Worm (Caenorhabditis elegans) whole organism, early embryonic: ENCODE measurements around the gene C41G6.12.

Experiments
- B0310.2 ChIP-seq: sonication (generic microtip); optimal IDR thresholded peaks from 2 replicates; lab custom pipeline; 2016; ENCODE audit warnings: mild to moderate bottlenecking, missing genetic modification characterization, missing compliant biosample characterization
- F13C5.2 ChIP-seq: sonication (generic microtip); optimal IDR thresholded peaks from 2 replicates; lab custom pipeline; 2017; ENCODE audit warnings: mild to moderate bottlenecking, missing genetic modification characterization, inconsistent platforms, missing compliant biosample characterization
- aly-1 ChIP-seq: sonication (generic microtip); optimal IDR thresholded peaks from 2 replicates; lab custom pipeline; 2016; ENCODE audit warnings: missing genetic modification characterization, missing compliant biosample characterization
- ama-1 ChIP-seq: fragments of 150-350 bp; optimal IDR thresholded peaks from 2 replicates; lab custom pipeline; 2014
- ceh-13 ChIP-seq: fragments of 200-800 bp; sonication (Bioruptor generic); optimal IDR thresholded peaks from 2 replicates; lab custom pipeline; 2018; ENCODE audit warnings: mild to moderate bottlenecking, missing genetic modification characterization, missing compliant biosample characterization
- ceh-36 ChIP-seq: sonication (generic microtip); optimal IDR thresholded peaks from 2 replicates; lab custom pipeline; 2016; ENCODE audit warnings: missing genetic modification characterization, inconsistent platforms, missing compliant biosample characterization
- ets-7 ChIP-seq: sonication (generic microtip); optimal IDR thresholded peaks from 2 replicates; lab custom pipeline; 2016; ENCODE audit warnings: missing genotype, missing genetic modification characterization, missing compliant biosample characterization
- flt-1 ChIP-seq: fragments of 200-800 bp; sonication (Bioruptor generic); IDR thresholded peaks from 2 replicates; pipeline ENCODE4 v1.3.6; 2022; ENCODE audit warnings: missing genetic modification characterization, missing compliant biosample characterization
- hmbx-1 ChIP-seq: sonication (generic microtip); optimal IDR thresholded peaks from 2 replicates; lab custom pipeline; 2016; ENCODE audit warnings: mild to moderate bottlenecking, missing genetic modification characterization, missing compliant biosample characterization
- hmg-4 ChIP-seq: fragments of 200-800 bp; sonication (Bioruptor generic); optimal IDR thresholded peaks from 2 replicates; lab custom pipeline; 2018; ENCODE audit warnings: mild to moderate bottlenecking, missing genetic modification characterization, missing compliant biosample characterization
- hnd-1 ChIP-seq: sonication (generic microtip); optimal IDR thresholded peaks from 2 replicates; lab custom pipeline; 2016; ENCODE audit warnings: missing genetic modification characterization, missing compliant biosample characterization
- pes-1 ChIP-seq: fragments of 200-800 bp; sonication (Bioruptor generic); IDR thresholded peaks from 2 replicates; pipeline ENCODE4 v1.3.6; 2022; ENCODE audit warnings: missing genetic modification reagents, missing genetic modification characterization, missing compliant biosample characterization
- scrt-1 ChIP-seq: fragments of 200-800 bp; sonication (Bioruptor generic); IDR thresholded peaks from 2 replicates; pipeline ENCODE4 v1.3.6; 2022; ENCODE audit warnings: missing genetic modification characterization, missing compliant biosample characterization
- sea-1 ChIP-seq: fragments of 200-800 bp; sonication (Bioruptor generic); conservative IDR thresholded peaks from 2 replicates; pipeline ENCODE4 v1.3.6; 2022; ENCODE audit warnings: missing genetic modification characterization, missing compliant biosample characterization
- tbx-11 ChIP-seq: fragments of 200-800 bp; sonication (Bioruptor generic); IDR thresholded peaks from 2 replicates; pipeline ENCODE4 v1.3.6; 2022; ENCODE audit warnings: missing genetic modification characterization, missing compliant biosample characterization
- tbx-37 ChIP-seq: fragments of 200-800 bp; sonication (Bioruptor generic); conservative IDR thresholded peaks from 2 replicates; pipeline ENCODE4 v1.3.6; 2022; ENCODE audit warnings: missing genetic modification reagents, missing genetic modification characterization, missing compliant biosample characterization
- tra-4 ChIP-seq: sonication (generic microtip); optimal IDR thresholded peaks from 2 replicates; lab custom pipeline; 2017; ENCODE audit warnings: missing genetic modification characterization, missing compliant biosample characterization

The C41G6.12 gene

DNA sequence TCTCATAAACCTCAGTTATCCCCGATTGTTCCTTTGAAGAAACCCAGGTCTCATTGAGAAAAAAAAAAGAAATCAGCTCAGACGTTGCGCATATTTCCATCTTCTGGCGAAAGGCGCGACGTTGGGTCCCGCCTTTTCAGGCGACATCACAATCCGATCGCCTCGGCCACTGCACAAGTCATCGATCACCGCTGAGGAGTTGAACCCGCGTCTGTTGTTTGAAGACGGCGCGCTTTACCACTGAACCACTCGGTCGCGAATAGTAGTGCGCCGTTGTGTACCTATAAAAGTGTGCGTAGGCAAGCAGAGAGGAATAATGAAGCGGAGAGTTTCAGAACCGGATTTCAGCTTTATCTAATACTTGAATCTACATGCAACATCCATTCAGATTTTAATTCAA is 16.7 kb downstream of the C41G6.12 start, which contains the start of gene Y75B12B.11:
Y75B12B.11 (plus strand) TSS at position 394 of the 400 bp plus-strand sequence.
- peak; percentile 80 for TF ChIP-seq tbx-37 (GFP tag; lab: Robert Waterston, UW)
- TF ChIP-seq hmg-4 (GFP tag; lab: Kevin White, UChicago), result peak; percentile 97
- peak; percentile 89 for TF ChIP-seq ceh-13 (GFP tag; lab: Kevin White, UChicago)
- TF ChIP-seq pes-1 (GFP tag; lab: Robert Waterston, UW), result peak; percentile 94
- peak; percentile 93 for TF ChIP-seq scrt-1 (GFP tag; lab: Robert Waterston, UW)
- peak; percentile 96 for TF ChIP-seq aly-1 (tag; lab: Kevin White, UChicago)
- peak; percentile 97 for TF ChIP-seq F13C5.2 (tag; lab: Kevin White, UChicago)
- TF ChIP-seq ets-7 (tag; lab: Kevin White, UChicago), result peak; percentile 88
- TF ChIP-seq B0310.2 (tag; lab: Kevin White, UChicago), result peak; percentile 92
- TF ChIP-seq tbx-11 (GFP tag; lab: Robert Waterston, UW), result peak; percentile 91
- TF ChIP-seq hmbx-1, result peak; percentile 67
- TF ChIP-seq sea-1 (GFP tag; lab: Robert Waterston, UW), result peak; percentile 94
- TF ChIP-seq flt-1, result peak; percentile 91
- peak; percentile 87 for TF ChIP-seq tra-4 (tag; lab: Kevin White, UChicago)
- peak; percentile 48 for TF ChIP-seq ama-1
- TF ChIP-seq hnd-1 (tag; lab: Kevin White, UChicago), result peak; percentile 76
- TF ChIP-seq ceh-36 (tag; lab: Kevin White, UChicago), result peak; percentile 85

ce11 chrV:15189567-15189966 is 18.0 kb downstream of the C41G6.12 start, which contains the start of gene cyn-3:
cyn-3 (plus strand) TSS chrV:15189927.
- TF ChIP-seq hmg-4 (GFP tag; lab: Kevin White, UChicago) (no peak), pes-1 (GFP tag; lab: Robert Waterston, UW) (no peak), tbx-37 (GFP tag; lab: Robert Waterston, UW) (no peak), hmbx-1 (no peak), hnd-1 (tag; lab: Kevin White, UChicago) (no peak), sea-1 (GFP tag; lab: Robert Waterston, UW) (no peak)

- TF ChIP-seq ceh-36 (tag; lab: Kevin White, UChicago), result no peak
- TF ChIP-seq aly-1 (tag; lab: Kevin White, UChicago), result no peak
- no peak for TF ChIP-seq F13C5.2 (tag; lab: Kevin White, UChicago)
- TF ChIP-seq ama-1, result no peak
- TF ChIP-seq ets-7 (tag; lab: Kevin White, UChicago), result no peak
- no peak for TF ChIP-seq tbx-37 (GFP tag; lab: Robert Waterston, UW)
- TF ChIP-seq tbx-11 (GFP tag; lab: Robert Waterston, UW), result no peak
- no peak for TF ChIP-seq B0310.2 (tag; lab: Kevin White, UChicago)
- TF ChIP-seq scrt-1 (GFP tag; lab: Robert Waterston, UW), result no peak
- TF ChIP-seq pes-1 (GFP tag; lab: Robert Waterston, UW), result no peak
- no peak for TF ChIP-seq hmg-4 (GFP tag; lab: Kevin White, UChicago)
- TF ChIP-seq tra-4 (tag; lab: Kevin White, UChicago), result no peak
- TF ChIP-seq hnd-1 (tag; lab: Kevin White, UChicago), result no peak
- TF ChIP-seq ceh-13 (GFP tag; lab: Kevin White, UChicago), result no peak
- TF ChIP-seq hmbx-1, result no peak
- TF ChIP-seq flt-1, result no peak
- TF ChIP-seq sea-1 (GFP tag; lab: Robert Waterston, UW), result no peak
Measured at ce11 chrV:15187083-15188057, 20.2 kb downstream of the C41G6.12 start, which contains the start of the genes cyn-7 and bath-36. cyn-7 (minus strand) TSS chrV:15187378. bath-36 (plus strand) TSS chrV:15187888.

DNA sequence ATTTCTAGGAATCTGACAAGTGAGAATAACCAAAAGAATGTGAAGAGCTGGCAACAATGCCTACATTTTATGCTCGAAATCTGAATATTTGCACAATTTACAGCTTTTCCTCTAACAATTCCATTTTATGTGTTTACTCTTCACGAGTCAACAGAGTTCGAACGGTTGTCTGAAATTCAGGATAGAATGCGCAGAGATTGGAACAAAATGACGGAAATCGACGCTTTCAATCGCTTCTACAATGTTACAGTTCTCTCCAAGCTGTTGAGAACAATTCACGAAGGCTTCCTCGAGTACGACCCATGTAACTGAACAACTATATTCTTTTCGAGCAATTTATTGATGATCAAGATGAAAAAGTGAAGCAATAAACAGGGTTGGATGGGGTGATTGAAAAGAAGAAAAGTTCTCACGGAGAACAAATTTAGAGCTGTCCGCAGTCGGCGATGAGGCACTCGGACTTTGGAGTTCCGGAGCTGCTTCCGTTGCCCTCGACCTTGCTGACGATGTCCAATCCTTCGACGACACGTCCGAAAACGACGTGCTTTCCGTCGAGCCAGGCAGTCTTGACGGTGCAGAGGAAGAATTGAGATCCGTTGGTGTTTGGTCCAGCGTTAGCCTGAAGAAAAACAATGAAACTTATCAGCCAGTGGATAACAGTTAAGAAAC is 21.2 kb downstream of the C41G6.12 start, which contains the start of gene Y75B12B.3:
Y75B12B.3 (minus strand) TSS at position 21 of the 669 bp plus-strand sequence.
- TF ChIP-seq pes-1 (GFP tag; lab: Robert Waterston, UW), result no peak

- TF ChIP-seq pes-1 (GFP tag; lab: Robert Waterston, UW) (no peak), B0310.2 (tag; lab: Kevin White, UChicago) (no peak), ets-7 (tag; lab: Kevin White, UChicago) (no peak), tbx-11 (GFP tag; lab: Robert Waterston, UW) (no peak), aly-1 (tag; lab: Kevin White, UChicago) (no peak), flt-1 (no peak), hmg-4 (GFP tag; lab: Kevin White, UChicago) (no peak), tbx-37 (GFP tag; lab: Robert Waterston, UW) (no peak), scrt-1 (GFP tag; lab: Robert Waterston, UW) (no peak), ama-1 (no peak), sea-1 (GFP tag; lab: Robert Waterston, UW) (no peak), F13C5.2 (tag; lab: Kevin White, UChicago) (no peak), hnd-1 (tag; lab: Kevin White, UChicago) (no peak)
Measured at ce11 chrV:15184097-15185040, 23.2 kb downstream of the C41G6.12 start, which contains the start of gene Y75B12B.1. Y75B12B.1 (plus strand) TSS chrV:15184699.
